Fruit fly (Drosophila melanogaster) whole organism: ENCODE results near the gene CG2225.

Experiments used
- CG8478 ChIP-seq: fragments of >200 bp; optimal IDR thresholded peaks from 2 replicates; lab custom pipeline; 2018; ENCODE audit warnings: inconsistent platforms
- Dll ChIP-seq: fragments of >200 bp; optimal IDR thresholded peaks from 2 replicates; lab custom pipeline; 2017
- EcR ChIP-seq, 2 experiments: fragments of >200 bp; optimal IDR thresholded peaks; 2 replicates each; lab custom pipeline; 2017; ENCODE audit warnings: missing biosample characterization in 2 of 2, missing genetic modification characterization in 2 of 2, missing genetic modification reagents in 2 of 2
- pan ChIP-seq: fragments of >200 bp; optimal IDR thresholded peaks from 2 replicates; lab custom pipeline; 2017
- psq ChIP-seq: fragments of >200 bp; optimal IDR thresholded peaks from 2 replicates; lab custom pipeline; 2017
- usp ChIP-seq: fragments of >200 bp; optimal IDR thresholded peaks from 2 replicates; lab custom pipeline; 2017; ENCODE audit warnings: missing biosample characterization, missing genetic modification characterization, mixed read lengths

CG2225 gene

DNA sequence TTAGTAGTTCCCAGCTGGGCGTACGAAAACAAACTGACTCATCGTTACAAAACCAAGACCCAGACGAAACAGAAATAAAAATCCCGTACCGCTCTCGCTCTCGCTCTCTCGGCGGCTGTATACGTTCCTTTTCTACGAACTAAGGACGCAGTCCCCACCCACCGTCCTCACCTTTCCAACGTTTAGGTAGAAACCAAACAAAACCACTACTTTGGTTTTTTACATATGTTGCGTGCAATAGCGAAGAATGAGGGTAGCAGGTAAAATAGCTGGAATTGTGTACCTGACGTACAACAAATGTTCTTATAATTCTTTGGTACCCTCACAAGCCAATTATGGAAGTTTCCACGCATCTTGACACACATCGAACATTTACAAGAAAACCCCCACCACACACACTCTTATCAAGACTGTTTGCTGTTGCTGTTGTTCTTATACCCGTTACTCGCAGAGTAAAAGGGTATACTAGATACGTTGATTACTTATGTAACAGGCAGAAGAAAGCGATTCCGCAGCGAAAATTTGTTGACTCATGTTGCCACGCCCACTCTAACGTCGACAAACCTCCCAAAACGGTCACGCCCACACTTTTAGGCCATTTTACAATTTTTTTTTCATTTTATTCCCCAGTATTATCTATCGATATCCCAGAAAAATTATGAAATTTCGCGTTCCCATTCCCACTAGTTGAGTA, 58.4 kb downstream of the CG2225 start:
- no peak for TF ChIP-seq psq (lab: Kevin White, UChicago)
- no peak for TF ChIP-seq CG8478 (lab: Kevin White, UChicago)
- no peak for TF ChIP-seq EcR (GFP tag; optimal IDR thresholded peaks at IDR 0.05; lab: Kevin White, UChicago)
- TF ChIP-seq Dll (lab: Kevin White, UChicago), result no peak

dm6 chr2L:21617949-21618348, 59.4 kb downstream of the CG2225 start:
- no peak for TF ChIP-seq CG8478 (lab: Kevin White, UChicago)
- TF ChIP-seq usp (GFP tag; lab: Kevin White, UChicago), result no peak
- no peak for TF ChIP-seq Dll (lab: Kevin White, UChicago)
- TF ChIP-seq EcR (GFP tag; optimal IDR thresholded peaks at IDR 0.05; lab: Kevin White, UChicago), result no peak
- TF ChIP-seq pan, result no peak
- TF ChIP-seq psq (lab: Kevin White, UChicago), result no peak
